Worm (Caenorhabditis elegans) whole organism, L3 larva: ENCODE results near the gene ndus-8.

Experiments used
- R02D3.7 ChIP-seq: fragments of 150-350 bp; optimal IDR thresholded peaks from 2 replicates; lab custom pipeline; 2014; ENCODE audit warnings: missing biosample characterization, missing genetic modification characterization
- ama-1 ChIP-seq: fragments of 150-350 bp; optimal IDR thresholded peaks from 2 replicates; lab custom pipeline; 2018
- ceh-82 ChIP-seq: fragments of 150-350 bp; optimal IDR thresholded peaks from 2 replicates; lab custom pipeline; 2014; ENCODE audit warnings: missing biosample characterization, missing genetic modification characterization
- ceh-9 ChIP-seq: sonication (generic microtip); optimal IDR thresholded peaks from 2 replicates; lab custom pipeline; 2018; ENCODE audit warnings: missing biosample characterization, missing genetic modification characterization
- lin-39 ChIP-seq: fragments of 150-350 bp; optimal IDR thresholded peaks from 2 replicates; lab custom pipeline; 2018; ENCODE audit warnings: missing biosample characterization, missing genetic modification reagents, missing genetic modification characterization
- mdl-1 ChIP-seq: fragments of 150-350 bp; optimal IDR thresholded peaks from 2 replicates; lab custom pipeline; 2014; ENCODE audit warnings: missing biosample characterization, missing genetic modification characterization
- nhr-11 ChIP-seq: fragments of 150-350 bp; optimal IDR thresholded peaks from 2 replicates; lab custom pipeline; 2014; ENCODE audit warnings: missing biosample characterization, missing genetic modification characterization
- nhr-77 ChIP-seq: fragments of 150-350 bp; optimal IDR thresholded peaks from 2 replicates; lab custom pipeline; 2014; ENCODE audit warnings: missing biosample characterization, missing genetic modification characterization
- snpc-4 ChIP-seq: fragments of 150-350 bp; optimal IDR thresholded peaks from 2 replicates; lab custom pipeline; 2014; ENCODE audit warnings: missing biosample characterization, missing genetic modification characterization
- unc-62 ChIP-seq: fragments of 150-350 bp; sonication (generic microtip); optimal IDR thresholded peaks from 4 replicates; lab custom pipeline; 2014; ENCODE audit warnings: missing biosample characterization, missing genetic modification reagents, missing genetic modification characterization
- zag-1 ChIP-seq: fragments of 150-350 bp; optimal IDR thresholded peaks from 2 replicates; lab custom pipeline; 2014; ENCODE audit warnings: missing biosample characterization, missing genetic modification characterization
- ztf-11 ChIP-seq: fragments of 150-350 bp; optimal IDR thresholded peaks from 2 replicates; lab custom pipeline; 2014; ENCODE audit warnings: missing biosample characterization, missing genetic modification characterization

DNA sequence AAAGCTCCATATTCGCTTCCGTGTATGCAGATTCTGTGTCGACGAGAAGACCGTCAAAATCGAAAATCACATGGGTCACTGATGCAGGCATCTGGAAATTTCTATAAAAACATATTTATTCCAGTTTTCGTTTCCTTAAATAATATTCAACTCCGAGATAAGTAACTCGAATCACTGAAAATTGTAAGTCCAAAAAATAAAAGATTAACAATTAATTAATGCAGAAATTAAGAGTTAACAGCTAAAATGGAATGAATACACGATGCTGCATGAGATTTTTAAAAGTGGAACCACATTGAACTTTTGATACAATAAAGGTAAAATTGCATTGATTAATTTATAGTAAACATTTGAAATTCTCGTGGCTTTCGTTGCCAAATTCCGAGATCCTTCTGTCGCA, 3.2 kb downstream of the ndus-8 start, which contains the start of gene R151.10:
- TF ChIP-seq R02D3.7 (tag; lab: Kevin White, UChicago), result no peak
- no peak for TF ChIP-seq lin-39 (tag; lab: Kevin White, UChicago)
- TF ChIP-seq zag-1 (tag; lab: Kevin White, UChicago), result no peak
- TF ChIP-seq ama-1 (lab: Kevin White, UChicago), result no peak
- no peak for TF ChIP-seq snpc-4 (tag; lab: Kevin White, UChicago)
- TF ChIP-seq nhr-11, result no peak
- TF ChIP-seq ceh-82 (tag; lab: Kevin White, UChicago), result no peak
- TF ChIP-seq unc-62 (GFP tag; lab: Kevin White, UChicago), result no peak
- TF ChIP-seq mdl-1 (tag; lab: Kevin White, UChicago), result no peak
- no peak for TF ChIP-seq ztf-11
- no peak for TF ChIP-seq nhr-77 (tag; lab: Kevin White, UChicago)
- no peak for TF ChIP-seq ceh-9 (tag; lab: Kevin White, UChicago)
